Fruit fly (Drosophila melanogaster) whole organism, embryonic: ENCODE data around the gene CG6040.

ENCODE experiments used
- Ada2b ChIP-seq: fragments of 200-800 bp; sonication (Bioruptor generic); IDR thresholded peaks from 2 replicates; pipeline ENCODE4 v1.3.6; 2022; ENCODE audit warnings: missing biosample characterization, missing genetic modification characterization
- CG10209 ChIP-seq: fragments of 200-800 bp; sonication (Bioruptor generic); optimal IDR thresholded peaks from 3 replicates; lab custom pipeline; 2017; ENCODE audit warnings: missing biosample characterization, mild to moderate bottlenecking, missing genetic modification characterization, missing genetic modification reagents
- CG12104 ChIP-seq: fragments of 200-800 bp; sonication (Bioruptor generic); optimal IDR thresholded peaks from 3 replicates; lab custom pipeline; 2016; ENCODE audit warnings: missing biosample characterization, missing genetic modification characterization
- CG13123 ChIP-seq: fragments of 200-800 bp; sonication (Bioruptor generic); optimal IDR thresholded peaks from 2 replicates; lab custom pipeline; 2016; ENCODE audit warnings: missing biosample characterization, missing genetic modification characterization
- CG17186 ChIP-seq: fragments of 200-800 bp; sonication (Bioruptor generic); optimal IDR thresholded peaks from 3 replicates; lab custom pipeline; 2017; ENCODE audit warnings: missing biosample characterization, missing genetic modification reagents, missing genetic modification characterization
- CG17359 ChIP-seq: fragments of 200-800 bp; sonication (Bioruptor generic); optimal IDR thresholded peaks from 3 replicates; lab custom pipeline; 2018; ENCODE audit warnings: missing biosample characterization, mild to moderate bottlenecking, missing genetic modification characterization, moderate library complexity
- CG17802 ChIP-seq: fragments of 200-800 bp; sonication (Bioruptor generic); optimal IDR thresholded peaks from 2 replicates; lab custom pipeline; 2018; ENCODE audit warnings: missing biosample characterization, mild to moderate bottlenecking, missing genetic modification characterization, moderate library complexity
- CG2129 ChIP-seq: fragments of 200-800 bp; sonication (Bioruptor generic); IDR thresholded peaks from 2 replicates; pipeline ENCODE4 v1.3.6; 2022; ENCODE audit warnings: missing biosample characterization, missing genetic modification characterization; ENCODE audit not compliant: partially characterized antibody
- CG2678 ChIP-seq: fragments of 200-800 bp; sonication (Bioruptor generic); optimal IDR thresholded peaks from 3 replicates; lab custom pipeline; 2019; ENCODE audit warnings: missing biosample characterization, mild to moderate bottlenecking, missing genetic modification characterization, moderate library complexity
- CG32532 ChIP-seq: fragments of 200-800 bp; sonication (Bioruptor generic); IDR thresholded peaks from 2 replicates; pipeline ENCODE4 v1.3.6; 2022; ENCODE audit warnings: missing biosample characterization, missing genetic modification characterization
- CG3847 ChIP-seq: fragments of 200-800 bp; sonication (Bioruptor generic); IDR thresholded peaks from 2 replicates; pipeline ENCODE4 v1.3.6; 2022; ENCODE audit warnings: missing biosample characterization, missing genetic modification characterization
- CG4328 ChIP-seq: fragments of 200-800 bp; sonication (Bioruptor generic); optimal IDR thresholded peaks from 3 replicates; lab custom pipeline; 2017; ENCODE audit warnings: missing biosample characterization, missing genetic modification reagents, missing genetic modification characterization
- CG43689 ChIP-seq: fragments of 200-800 bp; sonication (Bioruptor generic); IDR thresholded peaks from 2 replicates; pipeline ENCODE4 v1.3.6; 2022; ENCODE audit warnings: missing biosample characterization, missing genetic modification characterization
- CG5953 ChIP-seq: fragments of 200-800 bp; sonication (Bioruptor generic); IDR thresholded peaks from 2 replicates; pipeline ENCODE4 v1.3.6; 2022; ENCODE audit warnings: missing biosample characterization, missing genetic modification characterization
- CG6175 ChIP-seq: fragments of 200-800 bp; sonication (Bioruptor generic); IDR thresholded peaks from 3 replicates; pipeline ENCODE4 v1.3.6; 2022; ENCODE audit warnings: missing biosample characterization, missing genetic modification characterization
- CG9437 ChIP-seq: fragments of 200-800 bp; sonication (Bioruptor generic); optimal IDR thresholded peaks from 2 replicates; lab custom pipeline; 2018; ENCODE audit warnings: missing biosample characterization, mild to moderate bottlenecking, missing genetic modification characterization
- CoRest ChIP-seq: fragments of 200-800 bp; sonication (Bioruptor generic); optimal IDR thresholded peaks from 3 replicates; lab custom pipeline; 2018; ENCODE audit warnings: missing biosample characterization, mild to moderate bottlenecking, missing genetic modification characterization, moderate library complexity
- Dip3 ChIP-seq: fragments of 200-800 bp; sonication (Bioruptor generic); optimal IDR thresholded peaks from 3 replicates; lab custom pipeline; 2016; ENCODE audit warnings: missing biosample characterization, missing genetic modification characterization
- Dref ChIP-seq: fragments of 200-800 bp; sonication (Bioruptor generic); IDR thresholded peaks from 2 replicates; pipeline ENCODE4 v1.3.6; 2022; ENCODE audit warnings: missing biosample characterization, missing genetic modification characterization
- Elba2 ChIP-seq: fragments of 200-800 bp; sonication (Bioruptor generic); optimal IDR thresholded peaks from 3 replicates; lab custom pipeline; 2016; ENCODE audit warnings: missing biosample characterization, missing genetic modification characterization
- Fer1 ChIP-seq: fragments of 200-800 bp; sonication (Bioruptor generic); optimal IDR thresholded peaks from 2 replicates; lab custom pipeline; 2017; ENCODE audit warnings: missing biosample characterization, mild to moderate bottlenecking, missing genetic modification characterization
- Gug ChIP-seq: fragments of 200-800 bp; sonication (Bioruptor generic); IDR thresholded peaks from 4 replicates; pipeline ENCODE4 v1.3.6; 2022; ENCODE audit warnings: missing biosample characterization, missing genetic modification characterization
- HLH54F ChIP-seq: fragments of 200-800 bp; sonication (Bioruptor generic); optimal IDR thresholded peaks from 3 replicates; lab custom pipeline; 2016; ENCODE audit warnings: missing biosample characterization, missing genetic modification characterization
- Hsf ChIP-seq: fragments of 200-800 bp; sonication (Bioruptor generic); optimal IDR thresholded peaks from 3 replicates; lab custom pipeline; 2016; ENCODE audit warnings: missing biosample characterization, missing genetic modification characterization
- Meics ChIP-seq: fragments of 200-800 bp; sonication (Bioruptor generic); optimal IDR thresholded peaks from 2 replicates; lab custom pipeline; 2017; ENCODE audit warnings: missing biosample characterization, mild to moderate bottlenecking, missing genetic modification characterization
- Nf-YA ChIP-seq: fragments of 200-800 bp; sonication (Bioruptor generic); IDR thresholded peaks from 2 replicates; pipeline ENCODE4 v1.3.6; 2022; ENCODE audit warnings: missing biosample characterization, missing genetic modification characterization
- Opbp ChIP-seq: fragments of 200-800 bp; sonication (Bioruptor generic); IDR thresholded peaks from 3 replicates; pipeline ENCODE4 v1.3.6; 2022; ENCODE audit warnings: missing biosample characterization, missing genetic modification characterization; ENCODE audit not compliant: partially characterized antibody
- Ptx1 ChIP-seq: fragments of 200-800 bp; sonication (Bioruptor generic); IDR thresholded peaks from 2 replicates; pipeline ENCODE4 v1.3.6; 2022; ENCODE audit warnings: missing biosample characterization, missing genetic modification characterization
- Trl ChIP-seq, 3 experiments: fragments of >200 bp in 2 of 3; fragments of 200-800 bp in 1 of 3; sonication (Bioruptor generic) in 1 of 3; optimal IDR thresholded peaks; 2 replicates in 1 of 3; 3 replicates in 2 of 3; lab custom pipeline; 2016 to 2017; ENCODE audit warnings: missing biosample characterization in 1 of 3, missing genetic modification characterization in 1 of 3
- aop ChIP-seq: fragments of 200-800 bp; sonication (Bioruptor generic); IDR thresholded peaks from 2 replicates; pipeline ENCODE4 v1.3.6; 2022; ENCODE audit warnings: missing biosample characterization, missing genetic modification characterization
- ap ChIP-seq: fragments of 200-800 bp; sonication (Bioruptor generic); IDR thresholded peaks from 2 replicates; pipeline ENCODE4 v1.3.6; 2022; ENCODE audit warnings: missing biosample characterization, missing genetic modification characterization
- cas ChIP-seq: fragments of 200-800 bp; sonication (Bioruptor generic); IDR thresholded peaks from 2 replicates; pipeline ENCODE4 v1.3.6; 2022; ENCODE audit warnings: missing biosample characterization, missing genetic modification characterization
- chinmo ChIP-seq: fragments of 200-800 bp; sonication (Bioruptor generic); IDR thresholded peaks from 4 replicates; pipeline ENCODE4 v1.3.6; 2022; ENCODE audit warnings: missing biosample characterization, missing genetic modification characterization; ENCODE audit not compliant: partially characterized antibody
- crp ChIP-seq, 2 experiments: fragments of 200-800 bp; sonication (Bioruptor generic); optimal IDR thresholded peaks; 2 replicates in 1 of 2; 3 replicates in 1 of 2; lab custom pipeline; 2017; ENCODE audit warnings: missing biosample characterization in 2 of 2, missing genetic modification characterization in 2 of 2, mild to moderate bottlenecking in 1 of 2, moderate library complexity in 1 of 2
- dan ChIP-seq: fragments of 200-800 bp; sonication (Bioruptor generic); IDR thresholded peaks from 2 replicates; pipeline ENCODE4 v1.3.6; 2022; ENCODE audit warnings: missing biosample characterization, missing genetic modification characterization
- dm ChIP-seq: fragments of 200-800 bp; sonication (Bioruptor generic); optimal IDR thresholded peaks from 3 replicates; lab custom pipeline; 2016; ENCODE audit warnings: missing biosample characterization, missing genetic modification characterization
- eve ChIP-seq, 2 experiments: fragments of >200 bp; optimal IDR thresholded peaks; 2 replicates each; lab custom pipeline; 2017; ENCODE audit warnings: missing biosample characterization in 2 of 2, missing genetic modification characterization in 2 of 2
- ewg ChIP-seq: fragments of 200-800 bp; sonication (Bioruptor generic); optimal IDR thresholded peaks from 3 replicates; lab custom pipeline; 2017; ENCODE audit warnings: mild to moderate bottlenecking, missing biosample characterization, missing genetic modification reagents, missing genetic modification characterization
- nom ChIP-seq: fragments of 200-800 bp; sonication (Bioruptor generic); optimal IDR thresholded peaks from 2 replicates; lab custom pipeline; 2017; ENCODE audit warnings: missing biosample characterization, missing genetic modification characterization, mild to moderate bottlenecking, moderate library complexity, missing genetic modification reagents
- org-1 ChIP-seq: fragments of 200-800 bp; sonication (Bioruptor generic); optimal IDR thresholded peaks from 2 replicates; lab custom pipeline; 2017; ENCODE audit warnings: missing biosample characterization, missing genetic modification characterization
- phol ChIP-seq: fragments of 200-800 bp; sonication (Bioruptor generic); optimal IDR thresholded peaks from 3 replicates; lab custom pipeline; 2018; ENCODE audit warnings: missing biosample characterization, mild to moderate bottlenecking, missing genetic modification characterization, moderate library complexity
- pzg ChIP-seq: fragments of 200-800 bp; sonication (Bioruptor generic); optimal IDR thresholded peaks from 3 replicates; lab custom pipeline; 2018; ENCODE audit warnings: missing biosample characterization, mild to moderate bottlenecking, missing genetic modification characterization, moderate library complexity
- ranshi ChIP-seq: fragments of 200-800 bp; sonication (Bioruptor generic); IDR thresholded peaks from 2 replicates; pipeline ENCODE4 v1.3.6; 2022; ENCODE audit warnings: missing biosample characterization, missing genetic modification characterization
- scrt ChIP-seq: fragments of 200-800 bp; sonication (Bioruptor generic); optimal IDR thresholded peaks from 2 replicates; lab custom pipeline; 2018; ENCODE audit warnings: missing biosample characterization, mild to moderate bottlenecking, missing genetic modification characterization, moderate library complexity
- shn ChIP-seq: fragments of 200-800 bp; sonication (Bioruptor generic); optimal IDR thresholded peaks from 3 replicates; lab custom pipeline; 2016; ENCODE audit warnings: missing biosample characterization, missing genetic modification characterization
- sim ChIP-seq: fragments of 200-800 bp; sonication (Bioruptor generic); IDR thresholded peaks from 2 replicates; pipeline ENCODE4 v1.3.6; 2022; ENCODE audit warnings: missing biosample characterization, missing genetic modification characterization
- slbo ChIP-seq: fragments of 200-800 bp; sonication (Bioruptor generic); IDR thresholded peaks from 2 replicates; pipeline ENCODE4 v1.3.6; 2022; ENCODE audit warnings: missing biosample characterization, missing genetic modification characterization
- so ChIP-seq: fragments of 200-800 bp; sonication (Bioruptor generic); IDR thresholded peaks from 3 replicates; pipeline ENCODE4 v1.3.6; 2022; ENCODE audit warnings: missing biosample characterization, missing genetic modification characterization
- tio ChIP-seq: fragments of 200-800 bp; sonication (Bioruptor generic); optimal IDR thresholded peaks from 2 replicates; lab custom pipeline; 2017; ENCODE audit warnings: missing biosample characterization, missing genetic modification characterization, inconsistent platforms

CG6040 gene

dm6 chr3R:19093127-19093812 is 3.5 kb upstream of the CG6040 start (continued):
- no peak for TF ChIP-seq crp (GFP tag; optimal IDR thresholded peaks at IDR 0.05; lab: Kevin White, UChicago)
- no peak for TF ChIP-seq Ptx1 (GFP tag; lab: Robert Waterston, UW)
- no peak for TF ChIP-seq dan (GFP tag; lab: Robert Waterston, UW)
- no peak for TF ChIP-seq Ada2b (GFP tag; lab: Robert Waterston, UW)
- peak; percentile 10 for TF ChIP-seq scrt (GFP tag; lab: Kevin White, UChicago)
- 0 out of 2 replicates have a peak, but pooled peaks have one; percentile 18 for TF ChIP-seq ranshi (GFP tag; lab: Robert Waterston, UW)
- TF ChIP-seq Trl (optimal IDR thresholded peaks at IDR 0.05; lab: Kevin White, UChicago): no peak
- TF ChIP-seq Trl (GFP tag; optimal IDR thresholded peaks at IDR 0.05; lab: Kevin White, UChicago): no peak
- peak; percentile 36 for TF ChIP-seq CG12104 (GFP tag; lab: Kevin White, UChicago)
- no peak for TF ChIP-seq nom (GFP tag; lab: Kevin White, UChicago)
- peak; percentile 38; the same call in 1 of the 2 replicates for TF ChIP-seq CG3847 (GFP tag; lab: Robert Waterston, UW)
- no peak for TF ChIP-seq cas (GFP tag; lab: Robert Waterston, UW)
- peak; percentile 50; the same call in 2 of the 4 replicates for TF ChIP-seq Gug (GFP tag; lab: Robert Waterston, UW)
- TF ChIP-seq org-1: peak; percentile 0
- TF ChIP-seq Meics (GFP tag; lab: Kevin White, UChicago): peak; percentile 38
- peak; percentile 85 for TF ChIP-seq Elba2 (GFP tag; lab: Kevin White, UChicago)
- TF ChIP-seq chinmo (GFP tag; lab: Robert Waterston, UW): no peak
- TF ChIP-seq aop (GFP tag; lab: Robert Waterston, UW): 0 out of 2 replicates have a peak, but pooled peaks have one; percentile 32
- no peak for TF ChIP-seq so
- TF ChIP-seq CG5953: no peak
- TF ChIP-seq CG4328 (GFP tag; lab: Kevin White, UChicago): peak; percentile 14
- TF ChIP-seq CoRest (tag; lab: Kevin White, UChicago): peak; percentile 30
- no peak for TF ChIP-seq dm (GFP tag; lab: Kevin White, UChicago)
- TF ChIP-seq sim (GFP tag; lab: Robert Waterston, UW): no peak
- no peak for TF ChIP-seq Dref
- TF ChIP-seq slbo (GFP tag; lab: Robert Waterston, UW): peak; percentile 62
- peak; percentile 6 for TF ChIP-seq shn (GFP tag; lab: Kevin White, UChicago)
- TF ChIP-seq Hsf (GFP tag; lab: Kevin White, UChicago): peak; percentile 21
- peak; percentile 8 for TF ChIP-seq HLH54F (GFP tag; lab: Kevin White, UChicago)
- no peak for TF ChIP-seq CG17186 (GFP tag; lab: Kevin White, UChicago)
- TF ChIP-seq CG17359 (tag; lab: Kevin White, UChicago): peak; percentile 12
- peak in 1 of 2 experiments; percentile 56 for TF ChIP-seq eve (GFP tag; optimal IDR thresholded peaks at IDR 0.05; lab: Kevin White, UChicago)
- 0 out of 2 replicates have a peak, but pooled peaks have one; percentile 22 for TF ChIP-seq Nf-YA
- TF ChIP-seq phol: peak; percentile 34
- peak; percentile 12 for TF ChIP-seq CG10209 (GFP tag; lab: Kevin White, UChicago)
- no peak for TF ChIP-seq Fer1 (GFP tag; lab: Kevin White, UChicago)
- TF ChIP-seq ap (GFP tag; lab: Robert Waterston, UW): no peak
- TF ChIP-seq tio: peak; percentile 39
- TF ChIP-seq Dip3: no peak
- TF ChIP-seq CG32532 (GFP tag; lab: Robert Waterston, UW): peak; percentile 60; the same call in 1 of the 2 replicates
- peak; percentile 33; the same call in 1 of the 3 replicates for TF ChIP-seq Opbp (GFP tag; lab: Robert Waterston, UW)
- no peak for TF ChIP-seq CG17802
- no peak for TF ChIP-seq CG13123 (GFP tag; lab: Kevin White, UChicago)
- no peak for TF ChIP-seq pzg (GFP tag; lab: Kevin White, UChicago)
- peak; percentile 20 for TF ChIP-seq ewg (GFP tag; lab: Kevin White, UChicago)
- TF ChIP-seq CG9437: peak; percentile 43
- TF ChIP-seq CG6175: peak; percentile 54; the same call in 1 of the 3 replicates
- TF ChIP-seq CG43689 (GFP tag; lab: Robert Waterston, UW): no peak
- TF ChIP-seq CG2678 (tag; lab: Kevin White, UChicago): peak; percentile 48
- TF ChIP-seq CG2129 (GFP tag; lab: Robert Waterston, UW): no peak
